Worm (Caenorhabditis elegans): ENCODE data around the gene Y19D10B.8.

Y19D10B.8 gene

ce11 chrV:2254553-2255124 lies 46.2 kb downstream of the Y19D10B.8 start, which contains the start of gene str-253:
str-253 (minus strand) TSS chrV:2254603.
- no peak for TF ChIP-seq unc-62 (GFP tag; optimal IDR thresholded peaks at IDR 0.05)

ce11 chrV:2251774-2252173 lies 49.0 kb downstream of the Y19D10B.8 start:
- TF ChIP-seq unc-62 (GFP tag; optimal IDR thresholded peaks at IDR 0.05) = no peak

- TF ChIP-seq unc-62 (GFP tag; optimal IDR thresholded peaks at IDR 0.05) = no peak
Observed at ce11 chrV:2250126-2250590, 50.6 kb downstream of the Y19D10B.8 start, which contains the start of gene cyp-33C7. cyp-33C7 (plus strand) TSS chrV:2250540.

ce11 chrV:2249310-2249709 lies 51.5 kb downstream of the Y19D10B.8 start, which contains the start of gene cyp-33C6:
cyp-33C6 (minus strand) TSS chrV:2249410.
- TF ChIP-seq unc-62 (GFP tag; optimal IDR thresholded peaks at IDR 0.05) = no peak
